Fruit fly (Drosophila melanogaster) whole organism, embryonic: ENCODE measurements around the gene Ostgamma.

ENCODE experiments used
- CG10979 ChIP-seq: fragments of 200-800 bp; sonication (Bioruptor generic); optimal IDR thresholded peaks from 2 replicates; lab custom pipeline; 2018; ENCODE audit warnings: missing biosample characterization, mild to moderate bottlenecking, missing genetic modification characterization, moderate library complexity
- CG11247 ChIP-seq: fragments of 200-800 bp; sonication (Bioruptor generic); IDR thresholded peaks from 2 replicates; pipeline ENCODE4 v1.3.6; 2022; ENCODE audit warnings: missing biosample characterization, missing genetic modification characterization
- CG12659 ChIP-seq: fragments of 200-800 bp; sonication (Bioruptor generic); optimal IDR thresholded peaks from 3 replicates; lab custom pipeline; 2017; ENCODE audit warnings: mild to moderate bottlenecking, missing biosample characterization, missing genetic modification reagents, missing genetic modification characterization
- CG12744 ChIP-seq: fragments of 200-800 bp; sonication (Bioruptor generic); optimal IDR thresholded peaks from 2 replicates; lab custom pipeline; 2016; ENCODE audit warnings: missing biosample characterization, missing genetic modification characterization
- CG1529 ChIP-seq: fragments of 200-800 bp; sonication (Bioruptor generic); optimal IDR thresholded peaks from 3 replicates; lab custom pipeline; 2018; ENCODE audit warnings: missing biosample characterization, missing genetic modification characterization
- CG1647 ChIP-seq: fragments of 200-800 bp; sonication (Bioruptor generic); optimal IDR thresholded peaks from 3 replicates; lab custom pipeline; 2016; ENCODE audit warnings: missing biosample characterization, missing genetic modification characterization
- CG31224 ChIP-seq: fragments of 200-800 bp; sonication (Bioruptor generic); IDR thresholded peaks from 2 replicates; pipeline ENCODE4 v1.3.6; 2022; ENCODE audit warnings: missing biosample characterization, missing genetic modification characterization
- CG32532 ChIP-seq: fragments of 200-800 bp; sonication (Bioruptor generic); IDR thresholded peaks from 2 replicates; pipeline ENCODE4 v1.3.6; 2022; ENCODE audit warnings: missing biosample characterization, missing genetic modification characterization
- CG34376 ChIP-seq: fragments of 200-800 bp; sonication (Bioruptor generic); optimal IDR thresholded peaks from 2 replicates; lab custom pipeline; 2018; ENCODE audit warnings: missing biosample characterization, mild to moderate bottlenecking, missing genetic modification characterization
- CG3995 ChIP-seq: fragments of 200-800 bp; sonication (Bioruptor generic); optimal IDR thresholded peaks from 3 replicates; lab custom pipeline; 2016; ENCODE audit warnings: missing biosample characterization, missing genetic modification characterization
- CG43689 ChIP-seq: fragments of 200-800 bp; sonication (Bioruptor generic); IDR thresholded peaks from 2 replicates; pipeline ENCODE4 v1.3.6; 2022; ENCODE audit warnings: missing biosample characterization, missing genetic modification characterization
- CG4404 ChIP-seq: fragments of 200-800 bp; sonication (Bioruptor generic); IDR thresholded peaks from 2 replicates; pipeline ENCODE4 v1.3.6; 2022; ENCODE audit warnings: missing biosample characterization, missing genetic modification characterization
- CG6689 ChIP-seq: fragments of 200-800 bp; sonication (Bioruptor generic); IDR thresholded peaks from 2 replicates; pipeline ENCODE4 v1.3.6; 2022; ENCODE audit warnings: missing biosample characterization, missing genetic modification characterization
- CG7963 ChIP-seq: fragments of 200-800 bp; sonication (Bioruptor generic); IDR thresholded peaks from 3 replicates; pipeline ENCODE4 v1.3.6; 2022; ENCODE audit warnings: missing biosample characterization, missing genetic modification characterization; ENCODE audit not compliant: partially characterized antibody
- CG8944 ChIP-seq: fragments of 200-800 bp; sonication (Bioruptor generic); optimal IDR thresholded peaks from 3 replicates; lab custom pipeline; 2016; ENCODE audit warnings: missing biosample characterization, missing genetic modification characterization
- CTCF ChIP-seq: fragments of 200-800 bp; sonication (Bioruptor generic); optimal IDR thresholded peaks from 2 replicates; lab custom pipeline; 2017; ENCODE audit warnings: missing biosample characterization, mild to moderate bottlenecking, missing genetic modification characterization, moderate library complexity
- CrebB ChIP-seq: fragments of 200-800 bp; sonication (Bioruptor generic); optimal IDR thresholded peaks from 3 replicates; lab custom pipeline; 2018; ENCODE audit warnings: missing biosample characterization, mild to moderate bottlenecking, missing genetic modification characterization
- Dad ChIP-seq: fragments of 200-800 bp; sonication (Bioruptor generic); optimal IDR thresholded peaks from 3 replicates; lab custom pipeline; 2016; ENCODE audit warnings: missing biosample characterization, missing genetic modification characterization
- Drgx ChIP-seq: fragments of 200-800 bp; sonication (Bioruptor generic); IDR thresholded peaks from 2 replicates; pipeline ENCODE4 v1.3.6; 2022; ENCODE audit warnings: missing biosample characterization, missing genetic modification characterization
- Ets65A ChIP-seq: fragments of 200-800 bp; sonication (Bioruptor generic); peaks from one replicate; lab custom pipeline; 2016; ENCODE audit warnings: missing biosample characterization, missing genetic modification characterization
- Hr39 ChIP-seq: fragments of >200 bp; optimal IDR thresholded peaks from 2 replicates; lab custom pipeline; 2017
- Ravus ChIP-seq: fragments of 200-800 bp; sonication (Bioruptor generic); IDR thresholded peaks from 2 replicates; pipeline ENCODE4 v1.3.6; 2022; ENCODE audit warnings: missing biosample characterization, missing genetic modification characterization
- Tbp ChIP-seq: fragments of >200 bp; optimal IDR thresholded peaks from 2 replicates; lab custom pipeline; 2018; ENCODE audit warnings: missing biosample characterization, missing genetic modification characterization
- abd-A ChIP-seq: fragments of 200-800 bp; sonication (Bioruptor generic); optimal IDR thresholded peaks from 3 replicates; lab custom pipeline; 2019; ENCODE audit warnings: missing biosample characterization, mild to moderate bottlenecking, missing genetic modification characterization, moderate library complexity
- cad ChIP-seq: fragments of >200 bp; optimal IDR thresholded peaks from 2 replicates; lab custom pipeline; 2017; ENCODE audit warnings: missing biosample characterization, missing genetic modification characterization
- caup ChIP-seq: fragments of 200-800 bp; sonication (Bioruptor generic); optimal IDR thresholded peaks from 3 replicates; lab custom pipeline; 2017; ENCODE audit warnings: missing biosample characterization, mild to moderate bottlenecking, missing genetic modification characterization, moderate library complexity; ENCODE audit not compliant: severe bottlenecking
- crol ChIP-seq: fragments of 200-800 bp; sonication (Bioruptor generic); IDR thresholded peaks from 2 replicates; pipeline ENCODE4 v1.3.6; 2022; ENCODE audit warnings: missing biosample characterization, missing genetic modification characterization
- cwo ChIP-seq: fragments of 200-800 bp; sonication (Bioruptor generic); optimal IDR thresholded peaks from 3 replicates; lab custom pipeline; 2017; ENCODE audit warnings: missing biosample characterization, missing genetic modification characterization, mild to moderate bottlenecking, moderate library complexity, missing genetic modification reagents
- dmrt99B ChIP-seq: fragments of 200-800 bp; sonication (Bioruptor generic); optimal IDR thresholded peaks from 2 replicates; lab custom pipeline; 2018; ENCODE audit warnings: missing biosample characterization, mild to moderate bottlenecking, missing genetic modification characterization, moderate library complexity
- ham ChIP-seq: fragments of 200-800 bp; sonication (Bioruptor generic); IDR thresholded peaks from 2 replicates; pipeline ENCODE4 v1.3.6; 2022; ENCODE audit warnings: missing biosample characterization, missing genetic modification characterization
- her ChIP-seq: fragments of 200-800 bp; sonication (Bioruptor generic); optimal IDR thresholded peaks from 2 replicates; lab custom pipeline; 2016; ENCODE audit warnings: missing biosample characterization, missing genetic modification characterization
- hth ChIP-seq: fragments of >200 bp; optimal IDR thresholded peaks from 2 replicates; lab custom pipeline; 2017; ENCODE audit warnings: inconsistent platforms
- jing ChIP-seq: fragments of 200-800 bp; sonication (Bioruptor generic); optimal IDR thresholded peaks from 2 replicates; lab custom pipeline; 2018; ENCODE audit warnings: missing biosample characterization, mild to moderate bottlenecking, missing genetic modification characterization
- ken ChIP-seq: fragments of 200-800 bp; sonication (Bioruptor generic); IDR thresholded peaks from 3 replicates; pipeline ENCODE4 v1.3.6; 2022; ENCODE audit warnings: missing biosample characterization, missing genetic modification characterization
- lbe ChIP-seq: fragments of 200-800 bp; sonication (Bioruptor generic); optimal IDR thresholded peaks from 2 replicates; lab custom pipeline; 2016; ENCODE audit warnings: missing biosample characterization, mild to moderate bottlenecking, missing genetic modification characterization
- mam ChIP-seq: fragments of 200-800 bp; sonication (Bioruptor generic); optimal IDR thresholded peaks from 3 replicates; lab custom pipeline; 2016; ENCODE audit warnings: missing biosample characterization, missing genetic modification characterization
- peb ChIP-seq: fragments of 200-800 bp; sonication (Bioruptor generic); IDR thresholded peaks from 2 replicates; pipeline ENCODE4 v1.3.6; 2022; ENCODE audit warnings: missing biosample characterization, missing genetic modification characterization
- prd ChIP-seq, 3 experiments: fragments of >200 bp in 2 of 3; fragments of 200-800 bp in 1 of 3; sonication (Bioruptor generic) in 1 of 3; optimal IDR thresholded peaks in 2 of 3; IDR thresholded peaks in 1 of 3; 2 replicates in 2 of 3; 3 replicates in 1 of 3; pipeline versions ENCODE4 v1.3.6 to Lab custom; 2017 to 2022; ENCODE audit warnings: missing biosample characterization in 1 of 3, missing genetic modification characterization in 1 of 3
- pzg ChIP-seq: fragments of 200-800 bp; sonication (Bioruptor generic); optimal IDR thresholded peaks from 3 replicates; lab custom pipeline; 2018; ENCODE audit warnings: missing biosample characterization, mild to moderate bottlenecking, missing genetic modification characterization, moderate library complexity
- sna ChIP-seq: fragments of 200-800 bp; sonication (Bioruptor generic); IDR thresholded peaks from 2 replicates; pipeline ENCODE4 v1.3.6; 2022; ENCODE audit warnings: missing biosample characterization, missing genetic modification characterization; ENCODE audit not compliant: partially characterized antibody
- ttk ChIP-seq: fragments of 200-800 bp; sonication (Bioruptor generic); IDR thresholded peaks from 2 replicates; pipeline ENCODE4 v2.1.2; 2022; ENCODE audit warnings: missing biosample characterization, missing genetic modification characterization
- tup ChIP-seq: fragments of 200-800 bp; sonication (Bioruptor generic); optimal IDR thresholded peaks from 2 replicates; lab custom pipeline; 2016; ENCODE audit warnings: missing biosample characterization, mild to moderate bottlenecking, missing genetic modification characterization, moderate library complexity

Ostgamma gene

dm6 chr2L:8334705-8335104, 26.7 kb upstream of the Ostgamma start (continued):
- TF ChIP-seq mam (no peak), CG3995 (GFP tag; lab: Kevin White, UChicago) (peak; percentile 44), Drgx (0 out of 2 replicates have a peak, but pooled peaks have one; percentile 38), CTCF (no peak), CG4404 (GFP tag; lab: Robert Waterston, UW) (no peak), ken (GFP tag; lab: Robert Waterston, UW) (peak; percentile 39; the same call in 1 of the 3 replicates), jing (no peak), CG6689 (GFP tag; lab: Robert Waterston, UW) (0 out of 2 replicates have a peak, but pooled peaks have one; percentile 18), Ets65A (GFP tag; lab: Kevin White, UChicago) (no peak), CG32532 (GFP tag; lab: Robert Waterston, UW) (0 out of 2 replicates have a peak, but pooled peaks have one; percentile 32), CG10979 (tag; lab: Kevin White, UChicago) (peak; percentile 49), cad (GFP tag; lab: Kevin White, UChicago) (no peak), CG43689 (no peak), prd (optimal IDR thresholded peaks at IDR 0.05; lab: Kevin White, UChicago) (no peak), prd (GFP tag; IDR thresholded peaks at IDR 0.05; lab: Robert Waterston, UW) (0 out of 3 replicates have a peak, but pooled peaks have one; percentile 36), CG1529 (GFP tag; lab: Kevin White, UChicago) (no peak), Ravus (GFP tag; lab: Robert Waterston, UW) (no peak), sna (no peak), ham (no peak)

- TF ChIP-seq CG1647 (GFP tag; lab: Kevin White, UChicago) (no peak), CG8944 (GFP tag; lab: Kevin White, UChicago) (no peak), pzg (GFP tag; lab: Kevin White, UChicago) (no peak), crol (GFP tag; lab: Robert Waterston, UW) (peak; percentile 41), CG7963 (GFP tag; lab: Robert Waterston, UW) (0 out of 3 replicates have a peak, but pooled peaks have one; percentile 13), cwo (GFP tag; lab: Kevin White, UChicago) (no peak), CG12659 (GFP tag; lab: Kevin White, UChicago) (no peak), CG12744 (no peak), CrebB (no peak), dmrt99B (tag; lab: Kevin White, UChicago) (no peak), abd-A (tag; lab: Kevin White, UChicago) (no peak), ttk (GFP tag; lab: Robert Waterston, UW) (no peak), Dad (GFP tag; lab: Kevin White, UChicago) (no peak), CG31224 (GFP tag; lab: Robert Waterston, UW) (no peak), caup (no peak), peb (GFP tag; lab: Robert Waterston, UW) (no peak), lbe (no peak), tup (GFP tag; lab: Kevin White, UChicago) (no peak), her (GFP tag; lab: Kevin White, UChicago) (no peak), Hr39 (lab: Kevin White, UChicago) (peak; percentile 75), hth (lab: Kevin White, UChicago) (no peak), CG34376 (no peak), Tbp (GFP tag; lab: Kevin White, UChicago) (no peak), CG11247 (GFP tag; lab: Robert Waterston, UW) (no peak)
Measured at dm6 chr2L:8333624-8334023, 25.6 kb upstream of the Ostgamma start.
